Worm (Caenorhabditis elegans) whole organism, L1 larva: ENCODE measurements around the gene nkat-3.
A peak's percentile ranks its signal among the peaks of the same experiment; 100 is the strongest.

ENCODE experiments used
- C16A3.4 ChIP-seq: fragments of 150-350 bp; optimal IDR thresholded peaks from 2 replicates; lab custom pipeline; 2014; ENCODE audit warnings: missing biosample characterization, missing genetic modification characterization
- C34B4.2 ChIP-seq: sonication (generic microtip); optimal IDR thresholded peaks from 2 replicates; lab custom pipeline; 2017; ENCODE audit warnings: mild to moderate bottlenecking, missing genetic modification characterization, missing compliant biosample characterization
- F16B12.6 ChIP-seq: fragments of 150-350 bp; optimal IDR thresholded peaks from 2 replicates; lab custom pipeline; 2014; ENCODE audit warnings: missing biosample characterization, missing genetic modification characterization
- Y116A8C.19 ChIP-seq: sonication (generic microtip); optimal IDR thresholded peaks from 2 replicates; lab custom pipeline; 2016; ENCODE audit warnings: missing compliant biosample characterization, missing genetic modification characterization, borderline replicate concordance
- aha-1 ChIP-seq: fragments of 150-350 bp; optimal IDR thresholded peaks from 2 replicates; lab custom pipeline; 2014; ENCODE audit warnings: missing biosample characterization, missing genetic modification characterization
- aly-2 ChIP-seq: fragments of 150-350 bp; optimal IDR thresholded peaks from 2 replicates; lab custom pipeline; 2014; ENCODE audit warnings: missing biosample characterization, missing genetic modification characterization
- ama-1 ChIP-seq: fragments of 150-350 bp; optimal IDR thresholded peaks from 2 replicates; lab custom pipeline; 2014
- blmp-1 ChIP-seq: fragments of 150-350 bp; optimal IDR thresholded peaks from 2 replicates; lab custom pipeline; 2014; ENCODE audit warnings: missing biosample characterization, missing genetic modification characterization
- ceh-8 ChIP-seq: fragments of 200-800 bp; sonication (Bioruptor generic); optimal IDR thresholded peaks from 2 replicates; lab custom pipeline; 2018; ENCODE audit warnings: mild to moderate bottlenecking, missing genetic modification characterization, moderate library complexity, missing compliant biosample characterization
- ceh-82 ChIP-seq, 3 experiments: fragments of 150-350 bp in 1 of 3; sonication (generic microtip) in 2 of 3; optimal IDR thresholded peaks; 2 replicates each; lab custom pipeline; 2014 to 2017; ENCODE audit warnings: missing biosample characterization in 3 of 3, missing genetic modification characterization in 3 of 3
- ceh-88 ChIP-seq: fragments of 200-800 bp; sonication (Bioruptor generic); IDR thresholded peaks from 2 replicates; pipeline ENCODE4 v1.3.6; 2022; ENCODE audit warnings: missing genetic modification characterization, missing compliant biosample characterization
- dsc-1 ChIP-seq: sonication (generic microtip); optimal IDR thresholded peaks from 2 replicates; lab custom pipeline; 2016; ENCODE audit warnings: mild to moderate bottlenecking, missing genetic modification characterization, missing compliant biosample characterization
- egl-13 ChIP-seq: sonication (generic microtip); optimal IDR thresholded peaks from 2 replicates; lab custom pipeline; 2016; ENCODE audit warnings: missing genotype, missing genetic modification reagents, missing genetic modification characterization, missing compliant biosample characterization
- elt-2 ChIP-seq: sonication (generic microtip); optimal IDR thresholded peaks from 2 replicates; lab custom pipeline; 2016; ENCODE audit warnings: missing genetic modification characterization, mild to moderate bottlenecking, inconsistent platforms, missing compliant biosample characterization, missing genetic modification reagents
- elt-3 ChIP-seq, 6 experiments: fragments of 150-350 bp in 1 of 6; sonication (generic microtip); optimal IDR thresholded peaks; 2 replicates each; lab custom pipeline; 2017 to 2018; ENCODE audit warnings: missing biosample characterization in 6 of 6, missing genetic modification characterization in 6 of 6, inconsistent platforms in 1 of 6
- ets-5 ChIP-seq: fragments of 200-800 bp; sonication (Bioruptor generic); IDR thresholded peaks from 2 replicates; pipeline ENCODE4 v1.3.6; 2022; ENCODE audit warnings: missing genetic modification characterization, missing compliant biosample characterization
- fkh-10 ChIP-seq: sonication (generic microtip); optimal IDR thresholded peaks from 2 replicates; lab custom pipeline; 2017; ENCODE audit warnings: missing biosample characterization, missing genetic modification reagents, missing genetic modification characterization
- fkh-8 ChIP-seq: sonication (generic microtip); optimal IDR thresholded peaks from 2 replicates; lab custom pipeline; 2016; ENCODE audit warnings: mild to moderate bottlenecking, missing genetic modification characterization, missing compliant biosample characterization
- fos-1 ChIP-seq: fragments of 150-350 bp; optimal IDR thresholded peaks from 2 replicates; lab custom pipeline; 2014; ENCODE audit warnings: missing biosample characterization, missing genetic modification characterization
- grh-1 ChIP-seq: fragments of 200-800 bp; sonication (Bioruptor generic); IDR thresholded peaks from 2 replicates; pipeline ENCODE4 v1.3.6; 2022; ENCODE audit warnings: missing genetic modification reagents, missing genetic modification characterization, missing compliant biosample characterization
- hlh-4 ChIP-seq: sonication (generic microtip); optimal IDR thresholded peaks from 2 replicates; lab custom pipeline; 2016; ENCODE audit warnings: mild to moderate bottlenecking, missing genetic modification characterization, missing compliant biosample characterization
- hpl-2 ChIP-seq: fragments of 150-350 bp; optimal IDR thresholded peaks from 2 replicates; lab custom pipeline; 2014; ENCODE audit warnings: missing biosample characterization, missing genetic modification reagents, missing genetic modification characterization
- isw-1 ChIP-seq: fragments of 200-800 bp; sonication (Bioruptor generic); IDR thresholded peaks from 2 replicates; pipeline ENCODE4 v1.3.6; 2022; ENCODE audit warnings: missing genetic modification characterization, missing compliant biosample characterization
- jun-1 ChIP-seq: fragments of 150-350 bp; optimal IDR thresholded peaks from 2 replicates; lab custom pipeline; 2014; ENCODE audit warnings: missing biosample characterization, missing genetic modification reagents, missing genetic modification characterization
- lin-14 ChIP-seq: fragments of 200-800 bp; sonication (Bioruptor generic); optimal IDR thresholded peaks from 2 replicates; lab custom pipeline; 2018; ENCODE audit warnings: mild to moderate bottlenecking, missing genetic modification characterization, moderate library complexity, missing compliant biosample characterization
- lin-15B ChIP-seq: fragments of 150-350 bp; sonication (generic microtip); optimal IDR thresholded peaks from 3 replicates; lab custom pipeline; 2014; ENCODE audit warnings: missing biosample characterization, missing genetic modification characterization
- lsy-2 ChIP-seq, 2 experiments: fragments of 150-350 bp; optimal IDR thresholded peaks; 2 replicates each; lab custom pipeline; 2014; ENCODE audit warnings: missing biosample characterization in 2 of 2, missing genetic modification characterization in 2 of 2
- nhr-11 ChIP-seq: fragments of 150-350 bp; optimal IDR thresholded peaks from 2 replicates; lab custom pipeline; 2014; ENCODE audit warnings: missing biosample characterization, missing genetic modification characterization
- nhr-19 ChIP-seq: fragments of 200-800 bp; sonication (Bioruptor generic); conservative IDR thresholded peaks from 2 replicates; pipeline ENCODE4 v1.3.6; 2022; ENCODE audit warnings: missing genetic modification characterization, missing compliant biosample characterization
- nhr-20 ChIP-seq: sonication (generic microtip); optimal IDR thresholded peaks from 2 replicates; lab custom pipeline; 2016; ENCODE audit warnings: mild to moderate bottlenecking, missing genetic modification characterization, missing compliant biosample characterization
- nhr-237 ChIP-seq: fragments of 150-350 bp; optimal IDR thresholded peaks from 2 replicates; lab custom pipeline; 2014; ENCODE audit warnings: missing biosample characterization, missing genetic modification characterization
- nhr-28 ChIP-seq: fragments of 150-350 bp; optimal IDR thresholded peaks from 2 replicates; lab custom pipeline; 2014; ENCODE audit warnings: missing biosample characterization, missing genetic modification characterization
- nhr-71 ChIP-seq: sonication (generic microtip); optimal IDR thresholded peaks from 2 replicates; lab custom pipeline; 2016; ENCODE audit warnings: mild to moderate bottlenecking, missing genetic modification characterization, moderate library complexity, missing compliant biosample characterization
- nhr-84 ChIP-seq: sonication (generic microtip); optimal IDR thresholded peaks from 2 replicates; lab custom pipeline; 2017; ENCODE audit warnings: missing biosample characterization, missing genetic modification characterization
- nhr-85 ChIP-seq: sonication (generic microtip); peaks from one replicate; lab custom pipeline; 2016; ENCODE audit warnings: missing genetic modification characterization, inconsistent platforms, missing compliant biosample characterization
- pax-3 ChIP-seq: fragments of 200-800 bp; sonication (Bioruptor generic); optimal IDR thresholded peaks from 2 replicates; lab custom pipeline; 2018; ENCODE audit warnings: mild to moderate bottlenecking, missing genetic modification characterization, moderate library complexity, missing compliant biosample characterization
- pqm-1 ChIP-seq: sonication (generic microtip); optimal IDR thresholded peaks from 3 replicates; lab custom pipeline; 2017; ENCODE audit warnings: missing biosample characterization, missing genetic modification characterization
- rnt-1 ChIP-seq: sonication (generic microtip); optimal IDR thresholded peaks from 2 replicates; lab custom pipeline; 2016; ENCODE audit warnings: mild to moderate bottlenecking, missing genetic modification characterization, moderate library complexity, missing compliant biosample characterization
- skn-1 ChIP-seq: fragments of 150-350 bp; optimal IDR thresholded peaks from 2 replicates; lab custom pipeline; 2014; ENCODE audit warnings: missing biosample characterization, missing genetic modification characterization
- sox-4 ChIP-seq: sonication (generic microtip); optimal IDR thresholded peaks from 2 replicates; lab custom pipeline; 2016; ENCODE audit warnings: missing genetic modification characterization, missing compliant biosample characterization
- sptf-1 ChIP-seq: fragments of 150-350 bp; optimal IDR thresholded peaks from 2 replicates; lab custom pipeline; 2014; ENCODE audit warnings: missing biosample characterization, missing genetic modification characterization
- tbx-2 ChIP-seq: sonication (generic microtip); optimal IDR thresholded peaks from 2 replicates; lab custom pipeline; 2016; ENCODE audit warnings: missing genetic modification characterization, missing compliant biosample characterization
- tlp-1 ChIP-seq: fragments of 150-350 bp; optimal IDR thresholded peaks from 2 replicates; lab custom pipeline; 2014; ENCODE audit warnings: missing biosample characterization, missing genetic modification characterization
- unc-130 ChIP-seq: fragments of 150-350 bp; optimal IDR thresholded peaks from 2 replicates; lab custom pipeline; 2017; ENCODE audit warnings: missing biosample characterization, missing genetic modification characterization, inconsistent platforms
- unc-86 ChIP-seq: sonication (generic microtip); optimal IDR thresholded peaks from 2 replicates; lab custom pipeline; 2016; ENCODE audit warnings: missing genetic modification characterization, missing compliant biosample characterization
- unc-98 ChIP-seq: fragments of 200-800 bp; sonication (Bioruptor generic); IDR thresholded peaks from 2 replicates; pipeline ENCODE4 v1.3.6; 2022; ENCODE audit warnings: missing genetic modification characterization, missing compliant biosample characterization
- xbp-1 ChIP-seq: sonication (generic microtip); optimal IDR thresholded peaks from 2 replicates; lab custom pipeline; 2016; ENCODE audit warnings: missing genetic modification characterization, missing compliant biosample characterization
- zip-4 ChIP-seq: fragments of 200-800 bp; sonication (Bioruptor generic); optimal IDR thresholded peaks from 2 replicates; lab custom pipeline; 2018; ENCODE audit warnings: mild to moderate bottlenecking, missing genetic modification characterization, moderate library complexity, missing compliant biosample characterization

The nkat-3 gene

ce11 chrX:15492759-15493158 lies 51.2 kb downstream of the nkat-3 start (continued):
- TF ChIP-seq nhr-71 (tag; lab: Kevin White, UChicago) (peak; percentile 84), C16A3.4 (tag; lab: Kevin White, UChicago) (peak; percentile 52), rnt-1 (tag; lab: Kevin White, UChicago) (peak; percentile 87), C34B4.2 (tag; lab: Kevin White, UChicago) (no peak), unc-130 (tag; lab: Kevin White, UChicago) (no peak), nhr-20 (tag; lab: Kevin White, UChicago) (peak; percentile 76), elt-2 (peak; percentile 34), pqm-1 (tag; lab: Kevin White, UChicago) (no peak), tbx-2 (peak; percentile 74), nhr-11 (no peak), isw-1 (GFP tag; lab: Robert Waterston, UW) (peak; percentile 25), nhr-237 (tag; lab: Kevin White, UChicago) (no peak), aha-1 (no peak), grh-1 (GFP tag; lab: Robert Waterston, UW) (peak; percentile 50), fkh-10 (peak; percentile 7), nhr-85 (tag; lab: Kevin White, UChicago) (peak; percentile 88), unc-98 (GFP tag; lab: Robert Waterston, UW) (no peak), lsy-2 (tag; optimal IDR thresholded peaks at IDR 0.05; lab: Kevin White, UChicago) (peak; percentile 61 to 64), lin-15B (tag; lab: Kevin White, UChicago) (peak; percentile 53), tlp-1 (no peak), ceh-88 (GFP tag; lab: Robert Waterston, UW) (peak; percentile 28; the same call in 1 of the 2 replicates), nhr-84 (tag; lab: Kevin White, UChicago) (no peak), ets-5 (GFP tag; lab: Robert Waterston, UW) (no peak), hpl-2 (GFP tag; lab: Kevin White, UChicago) (no peak), lin-14 (GFP tag; lab: Kevin White, UChicago) (peak; percentile 92), sox-4 (tag; lab: Kevin White, UChicago) (no peak), xbp-1 (peak; percentile 64), jun-1 (tag; lab: Kevin White, UChicago) (peak; percentile 57), dsc-1 (tag; lab: Kevin White, UChicago) (peak; percentile 76), unc-86 (tag; lab: Kevin White, UChicago) (peak; percentile 63), ama-1 (lab: Kevin White, UChicago) (no peak), blmp-1 (tag; lab: Kevin White, UChicago) (peak; percentile 51), skn-1 (tag; lab: Kevin White, UChicago) (peak; percentile 76), nhr-19 (GFP tag; lab: Robert Waterston, UW) (peak; percentile 64), ceh-8 (GFP tag; lab: Kevin White, UChicago) (no peak), egl-13 (tag; lab: Kevin White, UChicago) (peak; percentile 56), F16B12.6 (peak; percentile 41), elt-3 (tag; optimal IDR thresholded peaks at IDR 0.05; lab: Kevin White, UChicago) (peak in 1 of 6 experiments; percentile 14), zip-4 (GFP tag; lab: Kevin White, UChicago) (peak; percentile 38), sptf-1 (tag; lab: Kevin White, UChicago) (no peak), fos-1 (tag; lab: Kevin White, UChicago) (no peak), Y116A8C.19 (tag; lab: Kevin White, UChicago) (no peak), fkh-8 (peak; percentile 71), ceh-82 (tag; optimal IDR thresholded peaks at IDR 0.05; lab: Kevin White, UChicago) (peak; percentile 26 to 83 (median 72)), nhr-28 (tag; lab: Kevin White, UChicago) (no peak), hlh-4 (no peak), pax-3 (tag; lab: Kevin White, UChicago) (peak; percentile 26), aly-2 (tag; lab: Kevin White, UChicago) (no peak)
